Worm (Caenorhabditis elegans) whole organism, young adult: ENCODE data around the gene flcn-1.
"Not testable (repeated sequence)": the region's sequence is repeated elsewhere in the genome, so short reads cannot be mapped to it uniquely, and the experiment has no call there.

Experiments
- B0019.2 ChIP-seq: fragments of 200-800 bp; sonication (Bioruptor generic); conservative IDR thresholded peaks from 2 replicates; pipeline ENCODE4 v1.3.6; 2022; ENCODE audit warnings: missing genetic modification reagents, missing genetic modification characterization, missing compliant biosample characterization
- ama-1 ChIP-seq, 3 experiments: fragments of 150-350 bp in 1 of 3; sonication (generic microtip) in 2 of 3; optimal IDR thresholded peaks; 2 replicates each; lab custom pipeline; 2014 to 2018; ENCODE audit warnings: missing biosample characterization in 2 of 3, missing genetic modification characterization in 2 of 3, missing genetic modification reagents in 2 of 3
- egl-18 ChIP-seq: fragments of 200-800 bp; sonication (Bioruptor generic); IDR thresholded peaks from 2 replicates; pipeline ENCODE4 v1.3.6; 2022; ENCODE audit warnings: missing genetic modification reagents, missing genetic modification characterization, missing compliant biosample characterization
- egl-44 ChIP-seq: fragments of 200-800 bp; sonication (Bioruptor generic); IDR thresholded peaks from 2 replicates; pipeline ENCODE4 v1.3.6; 2022; ENCODE audit warnings: missing genetic modification reagents, missing genetic modification characterization, missing compliant biosample characterization
- him-1 ChIP-seq: sonication (generic microtip); optimal IDR thresholded peaks from 2 replicates; lab custom pipeline; 2016; ENCODE audit warnings: missing genotype, missing genetic modification reagents, missing genetic modification characterization, missing compliant biosample characterization
- hlh-12 ChIP-seq: sonication (generic microtip); optimal IDR thresholded peaks from 2 replicates; lab custom pipeline; 2016; ENCODE audit warnings: missing genetic modification characterization, missing compliant biosample characterization
- madf-6 ChIP-seq: fragments of 200-800 bp; sonication (Bioruptor generic); IDR thresholded peaks from 2 replicates; pipeline ENCODE4 v1.3.6; 2022; ENCODE audit warnings: missing genetic modification reagents, missing genetic modification characterization, missing compliant biosample characterization
- nhr-120 ChIP-seq: fragments of 200-800 bp; sonication (Bioruptor generic); IDR thresholded peaks from 2 replicates; pipeline ENCODE4 v1.3.6; 2022; ENCODE audit warnings: missing genetic modification characterization, missing compliant biosample characterization
- sea-2 ChIP-seq: fragments of 200-800 bp; sonication (Bioruptor generic); IDR thresholded peaks from 2 replicates; pipeline ENCODE4 v1.3.6; 2022; ENCODE audit warnings: missing genetic modification characterization, missing compliant biosample characterization
- snpc-4 ChIP-seq, 5 experiments: fragments of 150-350 bp in 1 of 5; sonication (generic microtip) in 4 of 5; optimal IDR thresholded peaks; 2 replicates each; lab custom pipeline; 2014 to 2018; ENCODE audit warnings: missing genetic modification characterization in 5 of 5, missing biosample characterization in 3 of 5, antibody characterized with exemption in 2 of 5, mild to moderate bottlenecking in 2 of 5, missing compliant biosample characterization in 2 of 5, missing genotype in 2 of 5, moderate library complexity in 2 of 5, missing genetic modification reagents in 1 of 5
- unc-62 ChIP-seq: fragments of 150-350 bp; optimal IDR thresholded peaks from 2 replicates; lab custom pipeline; 2014; ENCODE audit warnings: missing biosample characterization, missing genetic modification reagents, missing genetic modification characterization
- ztf-28 ChIP-seq: fragments of 200-800 bp; sonication (Bioruptor generic); IDR thresholded peaks from 2 replicates; pipeline ENCODE4 v1.3.6; 2022; ENCODE audit warnings: missing genetic modification reagents, missing genetic modification characterization, missing compliant biosample characterization

ce11 chrII:6977732-6978131 lies 49.2 kb downstream of the flcn-1 start, which contains the start of gene C15F1.8:
- not testable (repeated sequence) for TF ChIP-seq snpc-4 (GFP tag; optimal IDR thresholded peaks at IDR 0.05; lab: Kevin White, UChicago); snpc-4 (tag; optimal IDR thresholded peaks at IDR 0.05; lab: Kevin White, UChicago); egl-44 (GFP tag; lab: Robert Waterston, UW); ama-1 (optimal IDR thresholded peaks at IDR 0.05; lab: Kevin White, UChicago); ama-1 (GFP tag; optimal IDR thresholded peaks at IDR 0.05; lab: Kevin White, UChicago); egl-18 (GFP tag; lab: Robert Waterston, UW); him-1; hlh-12; B0019.2 (GFP tag; lab: Robert Waterston, UW); unc-62; madf-6 (GFP tag; lab: Robert Waterston, UW); nhr-120 (GFP tag; lab: Robert Waterston, UW); sea-2 (GFP tag; lab: Robert Waterston, UW); ztf-28 (GFP tag; lab: Robert Waterston, UW)
